Fruit fly (Drosophila melanogaster) Kc167 (cell line): ENCODE data around the gene IntS12.

ENCODE experiments used
- Myc ChIP-seq: fragments of >200 bp; optimal IDR thresholded peaks from 2 replicates; lab custom pipeline; 2017; ENCODE audit warnings: missing external identifiers
- Sin3A ChIP-seq: fragments of >200 bp; optimal IDR thresholded peaks from 2 replicates; lab custom pipeline; 2018; ENCODE audit warnings: missing external identifiers
- h ChIP-seq: fragments of >200 bp; optimal IDR thresholded peaks from 3 replicates; lab custom pipeline; 2018; ENCODE audit warnings: missing external identifiers
- psq ChIP-seq: fragments of >200 bp; optimal IDR thresholded peaks from 2 replicates; lab custom pipeline; 2017; ENCODE audit warnings: missing external identifiers
- ttk ChIP-seq: sonication (Bioruptor generic); optimal IDR thresholded peaks from 2 replicates; lab custom pipeline; 2017; ENCODE audit warnings: missing external identifiers

- no peak for TF ChIP-seq Myc (lab: Kevin White, UChicago)
- no peak for TF ChIP-seq psq (lab: Kevin White, UChicago)
- TF ChIP-seq Sin3A (lab: Kevin White, UChicago), result no peak
- TF ChIP-seq h (lab: Kevin White, UChicago), result no peak
- no peak for TF ChIP-seq ttk (lab: Kevin White, UChicago)
Observed at dm6 chr3R:26890088-26890487, 26.9 kb downstream of the IntS12 start.
